Worm (Caenorhabditis elegans) whole organism, young adult: ENCODE data around the gene F53B3.6.
A peak's percentile ranks its signal among the peaks of the same experiment; 100 is the strongest.

ENCODE experiments used
- B0035.1 ChIP-seq: sonication (generic microtip); optimal IDR thresholded peaks from 2 replicates; lab custom pipeline; 2016; ENCODE audit warnings: missing genetic modification characterization, mild to moderate bottlenecking, missing compliant biosample characterization, missing genotype, missing genetic modification reagents
- B0336.3 ChIP-seq: fragments of 200-800 bp; sonication (Bioruptor generic); IDR thresholded peaks from 2 replicates; pipeline ENCODE4 v1.3.6; 2022; ENCODE audit warnings: missing genetic modification characterization, missing compliant biosample characterization
- C17E4.6 ChIP-seq: fragments of 200-800 bp; sonication (Bioruptor generic); IDR thresholded peaks from 2 replicates; pipeline ENCODE4 v1.3.6; 2022; ENCODE audit warnings: missing genetic modification reagents, missing genetic modification characterization, missing compliant biosample characterization
- D2030.7 ChIP-seq: fragments of 200-800 bp; sonication (Bioruptor generic); IDR thresholded peaks from 2 replicates; pipeline ENCODE4 v1.3.6; 2022; ENCODE audit warnings: missing genetic modification reagents, missing genetic modification characterization, missing compliant biosample characterization
- F10E7.11 ChIP-seq: sonication (generic microtip); optimal IDR thresholded peaks from 2 replicates; lab custom pipeline; 2017; ENCODE audit warnings: mild to moderate bottlenecking, missing genetic modification characterization, moderate library complexity, missing compliant biosample characterization
- F39B2.1 ChIP-seq: fragments of 200-800 bp; sonication (Bioruptor generic); IDR thresholded peaks from 2 replicates; pipeline ENCODE4 v1.3.6; 2022; ENCODE audit warnings: missing genetic modification reagents, missing genetic modification characterization, missing compliant biosample characterization
- F49E8.2 ChIP-seq: sonication (generic microtip); optimal IDR thresholded peaks from 3 replicates; lab custom pipeline; 2017; ENCODE audit warnings: missing genetic modification characterization, mild to moderate bottlenecking, missing compliant biosample characterization, antibody characterized with exemption, moderate library complexity; ENCODE audit not compliant: insufficient read depth
- F52B5.7 ChIP-seq: sonication (generic microtip); optimal IDR thresholded peaks from 2 replicates; lab custom pipeline; 2016; ENCODE audit warnings: mild to moderate bottlenecking, missing genetic modification characterization, missing compliant biosample characterization
- F57A8.1 ChIP-seq: fragments of 200-800 bp; sonication (Bioruptor generic); optimal IDR thresholded peaks from 2 replicates; lab custom pipeline; 2018; ENCODE audit warnings: mild to moderate bottlenecking, missing genetic modification characterization, moderate library complexity, missing compliant biosample characterization
- F57C9.4 ChIP-seq: sonication (generic microtip); optimal IDR thresholded peaks from 2 replicates; lab custom pipeline; 2017; ENCODE audit warnings: mild to moderate bottlenecking, missing genetic modification characterization, missing compliant biosample characterization
- K12H6.12 ChIP-seq: fragments of 200-800 bp; sonication (Bioruptor generic); optimal IDR thresholded peaks from 2 replicates; lab custom pipeline; 2018; ENCODE audit warnings: mild to moderate bottlenecking, missing genetic modification characterization, missing compliant biosample characterization
- T07F8.4 ChIP-seq: sonication (generic microtip); optimal IDR thresholded peaks from 2 replicates; lab custom pipeline; 2016; ENCODE audit warnings: mild to moderate bottlenecking, missing genetic modification characterization, moderate library complexity, missing compliant biosample characterization
- Y53G8AR.9 ChIP-seq: fragments of 200-800 bp; sonication (Bioruptor generic); conservative IDR thresholded peaks from 2 replicates; pipeline ENCODE4 v1.3.6; 2022; ENCODE audit warnings: missing genetic modification reagents, missing genetic modification characterization, missing compliant biosample characterization
- Y56A3A.18 ChIP-seq: fragments of 200-800 bp; sonication (Bioruptor generic); IDR thresholded peaks from 2 replicates; pipeline ENCODE4 v1.3.6; 2022; ENCODE audit warnings: missing genetic modification reagents, missing genetic modification characterization, missing compliant biosample characterization
- attf-5 ChIP-seq: fragments of 200-800 bp; sonication (Bioruptor generic); optimal IDR thresholded peaks from 2 replicates; lab custom pipeline; 2018; ENCODE audit warnings: mild to moderate bottlenecking, missing genetic modification characterization, missing compliant biosample characterization
- bed-1 ChIP-seq: fragments of 200-800 bp; sonication (Bioruptor generic); IDR thresholded peaks from 2 replicates; pipeline ENCODE4 v1.3.6; 2022; ENCODE audit warnings: missing genetic modification reagents, missing genetic modification characterization, missing compliant biosample characterization
- cebp-1 ChIP-seq, 2 experiments: fragments of 200-800 bp in 1 of 2; sonication (Bioruptor generic) in 1 of 2; sonication (generic microtip) in 1 of 2; IDR thresholded peaks in 1 of 2; optimal IDR thresholded peaks in 1 of 2; 2 replicates each; pipeline versions ENCODE4 v1.3.6 to Lab custom; 2017 to 2022; ENCODE audit warnings: missing compliant biosample characterization in 2 of 2, missing genetic modification characterization in 2 of 2, mild to moderate bottlenecking in 1 of 2, missing genetic modification reagents in 1 of 2, moderate library complexity in 1 of 2
- ceh-100 ChIP-seq: fragments of 200-800 bp; sonication (Bioruptor generic); IDR thresholded peaks from 2 replicates; pipeline ENCODE4 v1.3.6; 2022; ENCODE audit warnings: missing genetic modification reagents, missing genetic modification characterization, missing compliant biosample characterization
- chd-7 ChIP-seq: sonication (generic microtip); optimal IDR thresholded peaks from 2 replicates; lab custom pipeline; 2016; ENCODE audit warnings: mild to moderate bottlenecking, missing genetic modification characterization, moderate library complexity, missing compliant biosample characterization
- egl-18 ChIP-seq: fragments of 200-800 bp; sonication (Bioruptor generic); IDR thresholded peaks from 2 replicates; pipeline ENCODE4 v1.3.6; 2022; ENCODE audit warnings: missing genetic modification reagents, missing genetic modification characterization, missing compliant biosample characterization
- egrh-3 ChIP-seq: fragments of 200-800 bp; sonication (Bioruptor generic); IDR thresholded peaks from 2 replicates; pipeline ENCODE4 v1.3.6; 2022; ENCODE audit warnings: missing genetic modification reagents, missing genetic modification characterization, missing compliant biosample characterization
- ekl-4 ChIP-seq: fragments of 200-800 bp; sonication (Bioruptor generic); IDR thresholded peaks from 2 replicates; pipeline ENCODE4 v1.3.6; 2022; ENCODE audit warnings: missing genetic modification reagents, missing genetic modification characterization, missing compliant biosample characterization
- ets-4 ChIP-seq: fragments of 200-800 bp; sonication (Bioruptor generic); optimal IDR thresholded peaks from 2 replicates; lab custom pipeline; 2018; ENCODE audit warnings: mild to moderate bottlenecking, missing genetic modification characterization, missing compliant biosample characterization
- fkh-3 ChIP-seq: sonication (generic microtip); optimal IDR thresholded peaks from 2 replicates; lab custom pipeline; 2016; ENCODE audit warnings: mild to moderate bottlenecking, missing genetic modification characterization, missing compliant biosample characterization
- gei-17 ChIP-seq: fragments of 200-800 bp; sonication (Bioruptor generic); optimal IDR thresholded peaks from 2 replicates; lab custom pipeline; 2018; ENCODE audit warnings: mild to moderate bottlenecking, missing genetic modification characterization, missing compliant biosample characterization
- hlh-12 ChIP-seq: sonication (generic microtip); optimal IDR thresholded peaks from 2 replicates; lab custom pipeline; 2016; ENCODE audit warnings: missing genetic modification characterization, missing compliant biosample characterization
- hmg-1.2 ChIP-seq: fragments of 200-800 bp; sonication (Bioruptor generic); IDR thresholded peaks from 2 replicates; pipeline ENCODE4 v1.3.6; 2022; ENCODE audit warnings: missing genetic modification reagents, missing genetic modification characterization, missing compliant biosample characterization
- let-526 ChIP-seq: fragments of 200-800 bp; sonication (Bioruptor generic); IDR thresholded peaks from 2 replicates; pipeline ENCODE4 v1.3.6; 2022; ENCODE audit warnings: missing genetic modification reagents, missing genetic modification characterization, missing compliant biosample characterization
- lin-26 ChIP-seq: fragments of 200-800 bp; sonication (Bioruptor generic); IDR thresholded peaks from 2 replicates; pipeline ENCODE4 v1.3.6; 2022; ENCODE audit warnings: missing genetic modification reagents, missing genetic modification characterization, missing compliant biosample characterization
- lin-40 ChIP-seq: sonication (generic microtip); optimal IDR thresholded peaks from 2 replicates; lab custom pipeline; 2016; ENCODE audit warnings: missing genetic modification characterization, mild to moderate bottlenecking, missing compliant biosample characterization, missing genotype, missing genetic modification reagents
- lsl-1 ChIP-seq: fragments of 200-800 bp; sonication (Bioruptor generic); optimal IDR thresholded peaks from 2 replicates; lab custom pipeline; 2018; ENCODE audit warnings: mild to moderate bottlenecking, missing genetic modification characterization, moderate library complexity, missing compliant biosample characterization
- lsy-27 ChIP-seq: sonication (generic microtip); optimal IDR thresholded peaks from 2 replicates; lab custom pipeline; 2017; ENCODE audit warnings: missing genetic modification characterization, mild to moderate bottlenecking, missing compliant biosample characterization, antibody characterized with exemption, missing genotype, borderline replicate concordance; ENCODE audit not compliant: insufficient read depth
- madf-10 ChIP-seq: sonication (generic microtip); optimal IDR thresholded peaks from 2 replicates; lab custom pipeline; 2016; ENCODE audit warnings: mild to moderate bottlenecking, missing genetic modification characterization, missing compliant biosample characterization
- madf-8 ChIP-seq: fragments of 200-800 bp; sonication (Bioruptor generic); conservative IDR thresholded peaks from 2 replicates; pipeline ENCODE4 v1.3.6; 2022; ENCODE audit warnings: missing genetic modification reagents, missing genetic modification characterization, missing compliant biosample characterization
- nfya-1 ChIP-seq: sonication (generic microtip); optimal IDR thresholded peaks from 2 replicates; lab custom pipeline; 2017; ENCODE audit warnings: antibody characterized with exemption, missing compliant biosample characterization, missing genetic modification characterization, borderline replicate concordance; ENCODE audit not compliant: insufficient read depth
- nfya-2 ChIP-seq: fragments of 200-800 bp; sonication (Bioruptor generic); IDR thresholded peaks from 2 replicates; pipeline ENCODE4 v1.3.6; 2022; ENCODE audit warnings: missing genetic modification reagents, missing genetic modification characterization, missing compliant biosample characterization
- nfyb-1 ChIP-seq: fragments of 200-800 bp; sonication (Bioruptor generic); IDR thresholded peaks from 2 replicates; pipeline ENCODE4 v1.3.6; 2022; ENCODE audit warnings: missing genetic modification reagents, missing genetic modification characterization, missing compliant biosample characterization
- nhr-179 ChIP-seq: sonication (generic microtip); optimal IDR thresholded peaks from 2 replicates; lab custom pipeline; 2016; ENCODE audit warnings: mild to moderate bottlenecking, missing genetic modification characterization, missing compliant biosample characterization
- nhr-27 ChIP-seq: fragments of 200-800 bp; sonication (Bioruptor generic); optimal IDR thresholded peaks from 2 replicates; lab custom pipeline; 2018; ENCODE audit warnings: mild to moderate bottlenecking, missing genetic modification characterization, moderate library complexity, missing compliant biosample characterization
- pbrm-1 ChIP-seq: fragments of 200-800 bp; sonication (Bioruptor generic); IDR thresholded peaks from 2 replicates; pipeline ENCODE4 v1.3.6; 2022; ENCODE audit warnings: missing genetic modification reagents, missing genetic modification characterization, missing compliant biosample characterization
- rcor-1 ChIP-seq: fragments of 200-800 bp; sonication (Bioruptor generic); IDR thresholded peaks from 2 replicates; pipeline ENCODE4 v1.3.6; 2022; ENCODE audit warnings: missing genetic modification reagents, missing genetic modification characterization, missing compliant biosample characterization
- tbx-9 ChIP-seq: sonication (generic microtip); optimal IDR thresholded peaks from 2 replicates; lab custom pipeline; 2016; ENCODE audit warnings: borderline replicate concordance, missing genetic modification characterization, inconsistent platforms, missing compliant biosample characterization
- unc-62 ChIP-seq: fragments of 150-350 bp; optimal IDR thresholded peaks from 2 replicates; lab custom pipeline; 2014; ENCODE audit warnings: missing biosample characterization, missing genetic modification reagents, missing genetic modification characterization
- ztf-22 ChIP-seq: fragments of 200-800 bp; sonication (Bioruptor generic); optimal IDR thresholded peaks from 2 replicates; lab custom pipeline; 2018; ENCODE audit warnings: mild to moderate bottlenecking, missing genetic modification characterization, moderate library complexity, missing compliant biosample characterization
- ztf-26 ChIP-seq: sonication (generic microtip); optimal IDR thresholded peaks from 2 replicates; lab custom pipeline; 2017; ENCODE audit warnings: missing genetic modification characterization, missing compliant biosample characterization
- ztf-3 ChIP-seq: fragments of 200-800 bp; sonication (Bioruptor generic); optimal IDR thresholded peaks from 2 replicates; lab custom pipeline; 2018; ENCODE audit warnings: mild to moderate bottlenecking, missing genetic modification characterization, missing compliant biosample characterization
- ztf-6 ChIP-seq: fragments of 200-800 bp; sonication (Bioruptor generic); IDR thresholded peaks from 2 replicates; pipeline ENCODE4 v1.3.6; 2022; ENCODE audit warnings: missing genetic modification reagents, missing genetic modification characterization, missing compliant biosample characterization

Gene F53B3.6

DNA sequence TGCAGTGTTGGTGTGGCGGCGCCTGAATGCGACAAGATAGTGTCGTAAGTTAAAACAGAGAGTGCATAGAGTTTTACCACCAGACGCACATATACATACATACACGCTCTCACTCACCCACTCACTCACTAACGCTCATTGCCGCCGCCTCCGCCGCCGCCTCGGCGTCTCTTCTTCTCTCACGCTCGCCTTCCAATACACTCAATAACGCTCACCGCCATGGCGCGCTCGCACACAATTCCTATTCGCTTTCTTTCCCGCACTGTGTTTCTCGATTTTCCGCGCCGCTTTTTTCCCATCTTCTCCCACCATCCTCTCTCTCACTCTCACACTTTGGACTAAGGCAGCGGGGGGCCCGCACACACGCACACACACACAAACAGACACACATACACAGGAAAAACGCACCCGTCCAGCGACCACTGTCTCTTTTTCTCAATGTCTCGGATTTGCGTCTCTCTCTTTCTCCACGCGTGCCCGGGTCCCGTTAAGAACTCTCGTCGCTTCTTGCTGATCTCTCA, 11.6 kb upstream of the F53B3.6 start, which contains the start of gene kin-29 (continued):
- TF ChIP-seq F49E8.2 (tag; lab: Kevin White, UChicago), result no peak
- TF ChIP-seq Y56A3A.18 (GFP tag; lab: Robert Waterston, UW), result peak; percentile 82
- peak; percentile 59 for TF ChIP-seq ztf-3 (GFP tag; lab: Kevin White, UChicago)
- no peak for TF ChIP-seq nfya-1 (tag; lab: Kevin White, UChicago)
- TF ChIP-seq F10E7.11 (tag; lab: Kevin White, UChicago), result no peak
- no peak for TF ChIP-seq fkh-3 (tag; lab: Kevin White, UChicago)
- no peak for TF ChIP-seq nfya-2 (GFP tag; lab: Robert Waterston, UW)
- TF ChIP-seq lsl-1, result peak; percentile 9
- no peak for TF ChIP-seq egl-18 (GFP tag; lab: Robert Waterston, UW)
- TF ChIP-seq tbx-9, result no peak
- no peak for TF ChIP-seq Y53G8AR.9
- peak; percentile 49; the same call in 1 of the 2 replicates for TF ChIP-seq cebp-1 (GFP tag; IDR thresholded peaks at IDR 0.05; lab: Robert Waterston, UW)
- peak; percentile 90 for TF ChIP-seq cebp-1 (tag; optimal IDR thresholded peaks at IDR 0.05; lab: Kevin White, UChicago)
- peak; percentile 85 for TF ChIP-seq ztf-26 (tag; lab: Kevin White, UChicago)
- peak; percentile 40 for TF ChIP-seq B0035.1 (tag; lab: Kevin White, UChicago)
- TF ChIP-seq B0336.3 (GFP tag; lab: Robert Waterston, UW), result peak; percentile 85
- peak; percentile 81 for TF ChIP-seq egrh-3 (GFP tag; lab: Robert Waterston, UW)
- peak; percentile 7 for TF ChIP-seq ets-4 (GFP tag; lab: Kevin White, UChicago)
- peak; percentile 83 for TF ChIP-seq chd-7 (tag; lab: Kevin White, UChicago)
- TF ChIP-seq K12H6.12, result peak; percentile 96
- TF ChIP-seq lin-40 (tag; lab: Kevin White, UChicago), result peak; percentile 88
- peak; percentile 84 for TF ChIP-seq nfyb-1 (GFP tag; lab: Robert Waterston, UW)
- TF ChIP-seq lsy-27 (tag; lab: Kevin White, UChicago), result no peak
- no peak for TF ChIP-seq ceh-100 (GFP tag; lab: Robert Waterston, UW)
- TF ChIP-seq madf-10, result peak; percentile 93
- TF ChIP-seq madf-8, result no peak
- 0 out of 2 replicates have a peak, but pooled peaks have one; percentile 47 for TF ChIP-seq let-526 (GFP tag; lab: Robert Waterston, UW)
- peak; percentile 75; the same call in 1 of the 2 replicates for TF ChIP-seq pbrm-1 (GFP tag; lab: Robert Waterston, UW)
- peak; percentile 20 for TF ChIP-seq F52B5.7 (tag; lab: Kevin White, UChicago)
- TF ChIP-seq gei-17 (GFP tag; lab: Kevin White, UChicago), result peak; percentile 82
- no peak for TF ChIP-seq ztf-6 (GFP tag; lab: Robert Waterston, UW)
- TF ChIP-seq ztf-22 (GFP tag; lab: Kevin White, UChicago), result peak; percentile 6
- no peak; the same call in 1 of the 2 replicates for TF ChIP-seq rcor-1 (GFP tag; lab: Robert Waterston, UW)
- no peak for TF ChIP-seq F39B2.1 (GFP tag; lab: Robert Waterston, UW)
- TF ChIP-seq unc-62 (GFP tag; lab: Kevin White, UChicago), result no peak
- TF ChIP-seq nhr-27 (tag; lab: Kevin White, UChicago), result no peak
- peak; percentile 85 for TF ChIP-seq attf-5 (GFP tag; lab: Kevin White, UChicago)
- no peak for TF ChIP-seq hlh-12 (tag; lab: Kevin White, UChicago)
- TF ChIP-seq D2030.7 (GFP tag; lab: Robert Waterston, UW), result no peak
- TF ChIP-seq bed-1 (GFP tag; lab: Robert Waterston, UW), result no peak
- peak; percentile 51 for TF ChIP-seq T07F8.4 (tag; lab: Kevin White, UChicago)
- TF ChIP-seq ekl-4 (GFP tag; lab: Robert Waterston, UW), result peak; percentile 43; the same call in 1 of the 2 replicates
- TF ChIP-seq lin-26 (GFP tag; lab: Robert Waterston, UW), result peak; percentile 58; the same call in 1 of the 2 replicates
- TF ChIP-seq F57C9.4 (tag; lab: Kevin White, UChicago), result peak; percentile 51
- TF ChIP-seq hmg-1.2 (GFP tag; lab: Robert Waterston, UW), result peak; percentile 70; the same call in 1 of the 2 replicates
- 0 out of 2 replicates have a peak, but pooled peaks have one; percentile 14 for TF ChIP-seq C17E4.6 (GFP tag; lab: Robert Waterston, UW)
- TF ChIP-seq nhr-179, result no peak
- no peak for TF ChIP-seq F57A8.1 (GFP tag; lab: Kevin White, UChicago)
